Worm (Caenorhabditis elegans): Measurements from ENCODE around the gene abu-1.

The abu-1 gene

ce11 chrV:10355773-10356335, 25.8 kb downstream of the abu-1 start, which contains the start of gene sluh-7 (continued):
- TF ChIP-seq ceh-32 (tag; optimal IDR thresholded peaks at IDR 0.05; ENCODE audit: poor library complexity) = no peak
- TF ChIP-seq jun-1 (tag; optimal IDR thresholded peaks at IDR 0.05) = no peak
- TF ChIP-seq tag-97 (GFP tag; IDR thresholded peaks at IDR 0.05) = no peak
- peak; percentile 79 for TF ChIP-seq aha-1 (tag)
- TF ChIP-seq duxl-1 (tag; optimal IDR thresholded peaks at IDR 0.05; ENCODE audit: poor library complexity) = peak; percentile 49
- no peak for TF ChIP-seq fos-1 (tag; optimal IDR thresholded peaks at IDR 0.05)
- peak; percentile 66 for TF ChIP-seq nhr-102 (tag; optimal IDR thresholded peaks at IDR 0.05)

- TF ChIP-seq nhr-102 (tag; optimal IDR thresholded peaks at IDR 0.05) = peak; percentile 34
- 0 out of 2 replicates have a peak, but pooled peaks have one; percentile 57 for TF ChIP-seq dmd-9 (GFP tag; IDR thresholded peaks at IDR 0.05)
- TF ChIP-seq nhr-25 (tag; optimal IDR thresholded peaks at IDR 0.05; ENCODE audit: borderline replicate concordance, insufficient read depth) = peak; percentile 79
- peak; percentile 62 for TF ChIP-seq ztf-7 (tag; optimal IDR thresholded peaks at IDR 0.05)
- no peak for TF ChIP-seq Y5F2A.4 (GFP tag; optimal IDR thresholded peaks at IDR 0.05)
- peak in 1 of 2 experiments; percentile 24 for TF ChIP-seq ZK546.5 (tag; optimal IDR thresholded peaks at IDR 0.05)
- no peak for TF ChIP-seq ceh-44 (GFP tag; IDR thresholded peaks at IDR 0.05)
- peak; percentile 22 for TF ChIP-seq zfp-2 (tag; optimal IDR thresholded peaks at IDR 0.05)
- no peak for TF ChIP-seq mxl-2 (GFP tag; conservative IDR thresholded peaks at IDR 0.05)
- peak; percentile 52 for TF ChIP-seq spr-1 (tag; optimal IDR thresholded peaks at IDR 0.05)
- TF ChIP-seq Y48G9A.11 (GFP tag; IDR thresholded peaks at IDR 0.05) = no peak
- peak; percentile 93 for TF ChIP-seq mes-2 (tag; optimal IDR thresholded peaks at IDR 0.05; ENCODE audit: poor library complexity, severe bottlenecking)
- TF ChIP-seq F37D6.2 (tag; optimal IDR thresholded peaks at IDR 0.05) = peak; percentile 47
- TF ChIP-seq dpl-1 (GFP tag; optimal IDR thresholded peaks at IDR 0.05) = peak; percentile 89
- TF ChIP-seq ama-1 (optimal IDR thresholded peaks at IDR 0.05) = no peak
- peak; percentile 71 for TF ChIP-seq rbr-2 (tag; optimal IDR thresholded peaks at IDR 0.05)
- TF ChIP-seq lin-15B (tag; optimal IDR thresholded peaks at IDR 0.05) = no peak
- peak; percentile 62 for TF ChIP-seq nhr-6 (tag; optimal IDR thresholded peaks at IDR 0.05)
- no peak for TF ChIP-seq F10B5.3 (tag; optimal IDR thresholded peaks at IDR 0.05)
- peak; percentile 71 for TF ChIP-seq hlh-30 (tag; optimal IDR thresholded peaks at IDR 0.05; ENCODE audit: insufficient read depth)
- TF ChIP-seq nhr-77 (tag; optimal IDR thresholded peaks at IDR 0.05) = peak; percentile 71
- TF ChIP-seq F49E8.2 (tag; optimal IDR thresholded peaks at IDR 0.05; ENCODE audit: borderline replicate concordance) = peak; percentile 11
- TF ChIP-seq duxl-1 (tag; optimal IDR thresholded peaks at IDR 0.05; ENCODE audit: poor library complexity) = peak; percentile 36
- TF ChIP-seq zag-1 (tag; optimal IDR thresholded peaks at IDR 0.05) = no peak
- TF ChIP-seq nhr-42 (GFP tag; IDR thresholded peaks at IDR 0.05) = 0 out of 2 replicates have a peak, but pooled peaks have one; percentile 8
- TF ChIP-seq unc-130 (GFP tag; optimal IDR thresholded peaks at IDR 0.05) = peak; percentile 64
- TF ChIP-seq mep-1 (tag; optimal IDR thresholded peaks at IDR 0.05) = peak; percentile 87
- peak; percentile 27 for TF ChIP-seq nhr-48 (tag; optimal IDR thresholded peaks at IDR 0.05)
- TF ChIP-seq ctbp-1 (GFP tag; IDR thresholded peaks at IDR 0.05) = 0 out of 2 replicates have a peak, but pooled peaks have one; percentile 36
- peak; percentile 60 for TF ChIP-seq nhr-28 (tag; optimal IDR thresholded peaks at IDR 0.05)
- no peak for TF ChIP-seq ceh-82 (tag; optimal IDR thresholded peaks at IDR 0.05)
- no peak for TF ChIP-seq mxl-3 (GFP tag; optimal IDR thresholded peaks at IDR 0.05)
- peak in 1 of 2 experiments; percentile 94 for TF ChIP-seq lsy-2 (tag; optimal IDR thresholded peaks at IDR 0.05)
- peak; percentile 82 for TF ChIP-seq dve-1 (tag; optimal IDR thresholded peaks at IDR 0.05; ENCODE audit: insufficient read depth)
- no peak for TF ChIP-seq nhr-10 (tag; optimal IDR thresholded peaks at IDR 0.05)
- peak in 1 of 2 experiments; percentile 36 for TF ChIP-seq mdl-1 (tag; optimal IDR thresholded peaks at IDR 0.05)
- no peak for TF ChIP-seq set-16 (GFP tag; IDR thresholded peaks at IDR 0.05)
- peak; percentile 74; the same call in 1 of the 2 replicates for TF ChIP-seq ZK337.2 (GFP tag; IDR thresholded peaks at IDR 0.05)
- peak; percentile 77 for TF ChIP-seq T20F7.1 (GFP tag; optimal IDR thresholded peaks at IDR 0.05)
- TF ChIP-seq hif-1 (tag; optimal IDR thresholded peaks at IDR 0.05) = peak; percentile 10 to 58
- no peak for TF ChIP-seq mdt-29 (GFP tag; IDR thresholded peaks at IDR 0.05)
- no peak for TF ChIP-seq zip-11 (GFP tag; IDR thresholded peaks at IDR 0.05)
Observed at ce11 chrV:10352928-10353427, 28.6 kb downstream of the abu-1 start, which contains the start of gene nol-56. TSS of gene nol-56 (minus strand) at chrV:10352978.

Data from whole organism, L4 larva.